Worm (Caenorhabditis elegans) whole organism, L1 larva: Measurements from ENCODE around the gene W09G12.7.

Source experiments
- C04F5.9 ChIP-seq: sonication (generic microtip); optimal IDR thresholded peaks from 2 replicates; lab custom pipeline; 2016; ENCODE audit warnings: missing genetic modification characterization, missing compliant biosample characterization
- C16A3.4 ChIP-seq: fragments of 150-350 bp; optimal IDR thresholded peaks from 2 replicates; lab custom pipeline; 2014; ENCODE audit warnings: missing biosample characterization, missing genetic modification characterization
- F16B12.6 ChIP-seq: fragments of 150-350 bp; optimal IDR thresholded peaks from 2 replicates; lab custom pipeline; 2014; ENCODE audit warnings: missing biosample characterization, missing genetic modification characterization
- alr-1 ChIP-seq: fragments of 200-800 bp; sonication (Bioruptor generic); optimal IDR thresholded peaks from 2 replicates; lab custom pipeline; 2018; ENCODE audit warnings: borderline replicate concordance, mild to moderate bottlenecking, missing genetic modification characterization, missing compliant biosample characterization
- ama-1 ChIP-seq: fragments of 150-350 bp; optimal IDR thresholded peaks from 2 replicates; lab custom pipeline; 2014
- blmp-1 ChIP-seq: fragments of 150-350 bp; optimal IDR thresholded peaks from 2 replicates; lab custom pipeline; 2014; ENCODE audit warnings: missing biosample characterization, missing genetic modification characterization
- ceh-8 ChIP-seq: fragments of 200-800 bp; sonication (Bioruptor generic); optimal IDR thresholded peaks from 2 replicates; lab custom pipeline; 2018; ENCODE audit warnings: mild to moderate bottlenecking, missing genetic modification characterization, moderate library complexity, missing compliant biosample characterization
- ceh-82 ChIP-seq, 3 experiments: fragments of 150-350 bp in 1 of 3; sonication (generic microtip) in 2 of 3; optimal IDR thresholded peaks; 2 replicates each; lab custom pipeline; 2014 to 2017; ENCODE audit warnings: missing biosample characterization in 3 of 3, missing genetic modification characterization in 3 of 3
- ceh-90 ChIP-seq: sonication (generic microtip); optimal IDR thresholded peaks from 2 replicates; lab custom pipeline; 2016; ENCODE audit warnings: missing genetic modification characterization, missing compliant biosample characterization
- dpl-1 ChIP-seq, 3 experiments: fragments of 150-350 bp in 2 of 3; sonication (generic microtip) in 1 of 3; optimal IDR thresholded peaks; 2 replicates each; lab custom pipeline; 2014 to 2017; ENCODE audit warnings: missing biosample characterization in 3 of 3, missing genetic modification characterization in 3 of 3, missing genetic modification reagents in 3 of 3
- dsc-1 ChIP-seq: sonication (generic microtip); optimal IDR thresholded peaks from 2 replicates; lab custom pipeline; 2016; ENCODE audit warnings: mild to moderate bottlenecking, missing genetic modification characterization, missing compliant biosample characterization
- efl-3 ChIP-seq: fragments of 200-800 bp; sonication (Bioruptor generic); optimal IDR thresholded peaks from 2 replicates; lab custom pipeline; 2018; ENCODE audit warnings: mild to moderate bottlenecking, missing genetic modification characterization, missing compliant biosample characterization
- egl-13 ChIP-seq: sonication (generic microtip); optimal IDR thresholded peaks from 2 replicates; lab custom pipeline; 2016; ENCODE audit warnings: missing genotype, missing genetic modification reagents, missing genetic modification characterization, missing compliant biosample characterization
- elt-2 ChIP-seq: sonication (generic microtip); optimal IDR thresholded peaks from 2 replicates; lab custom pipeline; 2016; ENCODE audit warnings: missing genetic modification characterization, mild to moderate bottlenecking, inconsistent platforms, missing compliant biosample characterization, missing genetic modification reagents
- ets-5 ChIP-seq: fragments of 200-800 bp; sonication (Bioruptor generic); IDR thresholded peaks from 2 replicates; pipeline ENCODE4 v1.3.6; 2022; ENCODE audit warnings: missing genetic modification characterization, missing compliant biosample characterization
- fkh-10 ChIP-seq: sonication (generic microtip); optimal IDR thresholded peaks from 2 replicates; lab custom pipeline; 2017; ENCODE audit warnings: missing biosample characterization, missing genetic modification reagents, missing genetic modification characterization
- fkh-4 ChIP-seq: sonication (generic microtip); optimal IDR thresholded peaks from 2 replicates; lab custom pipeline; 2016; ENCODE audit warnings: missing compliant biosample characterization, missing genetic modification characterization, borderline replicate concordance
- grh-1 ChIP-seq: fragments of 200-800 bp; sonication (Bioruptor generic); IDR thresholded peaks from 2 replicates; pipeline ENCODE4 v1.3.6; 2022; ENCODE audit warnings: missing genetic modification reagents, missing genetic modification characterization, missing compliant biosample characterization
- irx-1 ChIP-seq: sonication (generic microtip); optimal IDR thresholded peaks from 2 replicates; lab custom pipeline; 2016; ENCODE audit warnings: missing genetic modification characterization, missing compliant biosample characterization
- lin-13 ChIP-seq: fragments of 150-350 bp; optimal IDR thresholded peaks from 2 replicates; lab custom pipeline; 2014; ENCODE audit warnings: missing biosample characterization, missing genetic modification reagents, missing genetic modification characterization
- lin-14 ChIP-seq: fragments of 200-800 bp; sonication (Bioruptor generic); optimal IDR thresholded peaks from 2 replicates; lab custom pipeline; 2018; ENCODE audit warnings: mild to moderate bottlenecking, missing genetic modification characterization, moderate library complexity, missing compliant biosample characterization
- lin-15B ChIP-seq: fragments of 150-350 bp; sonication (generic microtip); optimal IDR thresholded peaks from 3 replicates; lab custom pipeline; 2014; ENCODE audit warnings: missing biosample characterization, missing genetic modification characterization
- lin-35 ChIP-seq, 2 experiments: fragments of 150-350 bp; optimal IDR thresholded peaks; 2 replicates each; lab custom pipeline; 2014; ENCODE audit warnings: missing biosample characterization in 2 of 2, missing genetic modification characterization in 2 of 2, missing genetic modification reagents in 2 of 2
- lin-39 ChIP-seq: fragments of 150-350 bp; optimal IDR thresholded peaks from 2 replicates; lab custom pipeline; 2014; ENCODE audit warnings: missing biosample characterization, missing genetic modification reagents, missing genetic modification characterization
- lir-3 ChIP-seq: sonication (generic microtip); optimal IDR thresholded peaks from 2 replicates; lab custom pipeline; 2016; ENCODE audit warnings: mild to moderate bottlenecking, missing genetic modification characterization, moderate library complexity, missing compliant biosample characterization; ENCODE audit not compliant: poor library complexity
- mab-9 ChIP-seq: fragments of 200-800 bp; sonication (Bioruptor generic); IDR thresholded peaks from 2 replicates; pipeline ENCODE4 v1.3.6; 2022; ENCODE audit warnings: missing genetic modification reagents, missing genetic modification characterization, missing compliant biosample characterization
- mdl-1 ChIP-seq, 2 experiments: fragments of 150-350 bp; optimal IDR thresholded peaks; 2 replicates each; lab custom pipeline; 2014 to 2017; ENCODE audit warnings: missing biosample characterization in 2 of 2, missing genetic modification characterization in 2 of 2, inconsistent platforms in 1 of 2
- mep-1 ChIP-seq: fragments of 150-350 bp; optimal IDR thresholded peaks from 2 replicates; lab custom pipeline; 2014; ENCODE audit warnings: missing biosample characterization, missing genetic modification characterization
- nhr-11 ChIP-seq: fragments of 150-350 bp; optimal IDR thresholded peaks from 2 replicates; lab custom pipeline; 2014; ENCODE audit warnings: missing biosample characterization, missing genetic modification characterization
- nhr-12 ChIP-seq: sonication (generic microtip); optimal IDR thresholded peaks from 2 replicates; lab custom pipeline; 2017; ENCODE audit warnings: missing biosample characterization, missing genetic modification characterization
- nhr-20 ChIP-seq: sonication (generic microtip); optimal IDR thresholded peaks from 2 replicates; lab custom pipeline; 2016; ENCODE audit warnings: mild to moderate bottlenecking, missing genetic modification characterization, missing compliant biosample characterization
- nhr-237 ChIP-seq: fragments of 150-350 bp; optimal IDR thresholded peaks from 2 replicates; lab custom pipeline; 2014; ENCODE audit warnings: missing biosample characterization, missing genetic modification characterization
- nhr-47 ChIP-seq: sonication (generic microtip); optimal IDR thresholded peaks from 2 replicates; lab custom pipeline; 2016; ENCODE audit warnings: mild to moderate bottlenecking, missing genetic modification characterization, moderate library complexity, missing compliant biosample characterization
- nhr-76 ChIP-seq: sonication (generic microtip); optimal IDR thresholded peaks from 2 replicates; lab custom pipeline; 2017; ENCODE audit warnings: missing biosample characterization, missing genetic modification characterization
- nhr-77 ChIP-seq: fragments of 150-350 bp; optimal IDR thresholded peaks from 2 replicates; lab custom pipeline; 2014; ENCODE audit warnings: missing biosample characterization, missing genetic modification characterization
- nhr-84 ChIP-seq: sonication (generic microtip); optimal IDR thresholded peaks from 2 replicates; lab custom pipeline; 2017; ENCODE audit warnings: missing biosample characterization, missing genetic modification characterization
- nhr-85 ChIP-seq: sonication (generic microtip); peaks from one replicate; lab custom pipeline; 2016; ENCODE audit warnings: missing genetic modification characterization, inconsistent platforms, missing compliant biosample characterization
- nhr-90 ChIP-seq: sonication (generic microtip); optimal IDR thresholded peaks from 2 replicates; lab custom pipeline; 2016; ENCODE audit warnings: mild to moderate bottlenecking, missing genetic modification characterization, missing compliant biosample characterization; ENCODE audit not compliant: poor library complexity
- pag-3 ChIP-seq: sonication (generic microtip); optimal IDR thresholded peaks from 2 replicates; lab custom pipeline; 2017; ENCODE audit warnings: missing genetic modification characterization, mild to moderate bottlenecking, missing compliant biosample characterization, antibody characterized with exemption, borderline replicate concordance; ENCODE audit not compliant: insufficient read depth
- pqm-1 ChIP-seq: sonication (generic microtip); optimal IDR thresholded peaks from 3 replicates; lab custom pipeline; 2017; ENCODE audit warnings: missing biosample characterization, missing genetic modification characterization
- rnt-1 ChIP-seq: sonication (generic microtip); optimal IDR thresholded peaks from 2 replicates; lab custom pipeline; 2016; ENCODE audit warnings: mild to moderate bottlenecking, missing genetic modification characterization, moderate library complexity, missing compliant biosample characterization
- skn-1 ChIP-seq: fragments of 150-350 bp; optimal IDR thresholded peaks from 2 replicates; lab custom pipeline; 2014; ENCODE audit warnings: missing biosample characterization, missing genetic modification characterization
- snpc-4 ChIP-seq: fragments of 150-350 bp; optimal IDR thresholded peaks from 2 replicates; lab custom pipeline; 2014; ENCODE audit warnings: missing biosample characterization, missing genetic modification characterization
- snu-23 ChIP-seq: sonication (generic microtip); optimal IDR thresholded peaks from 2 replicates; lab custom pipeline; 2016; ENCODE audit warnings: missing genetic modification characterization, missing compliant biosample characterization
- sptf-1 ChIP-seq: fragments of 150-350 bp; optimal IDR thresholded peaks from 2 replicates; lab custom pipeline; 2014; ENCODE audit warnings: missing biosample characterization, missing genetic modification characterization
- swsn-7 ChIP-seq: sonication (generic microtip); optimal IDR thresholded peaks from 2 replicates; lab custom pipeline; 2016; ENCODE audit warnings: missing genetic modification characterization, missing compliant biosample characterization
- tbx-2 ChIP-seq: sonication (generic microtip); optimal IDR thresholded peaks from 2 replicates; lab custom pipeline; 2016; ENCODE audit warnings: missing genetic modification characterization, missing compliant biosample characterization
- tlp-1 ChIP-seq: fragments of 150-350 bp; optimal IDR thresholded peaks from 2 replicates; lab custom pipeline; 2014; ENCODE audit warnings: missing biosample characterization, missing genetic modification characterization
- unc-130 ChIP-seq: fragments of 150-350 bp; optimal IDR thresholded peaks from 2 replicates; lab custom pipeline; 2017; ENCODE audit warnings: missing biosample characterization, missing genetic modification characterization, inconsistent platforms
- unc-30 ChIP-seq: sonication (generic microtip); optimal IDR thresholded peaks from 2 replicates; lab custom pipeline; 2017; ENCODE audit warnings: missing biosample characterization, missing genetic modification characterization
- unc-62 ChIP-seq: fragments of 150-350 bp; optimal IDR thresholded peaks from 2 replicates; lab custom pipeline; 2014; ENCODE audit warnings: missing biosample characterization, missing genetic modification reagents, missing genetic modification characterization
- vab-15 ChIP-seq: sonication (generic microtip); optimal IDR thresholded peaks from 2 replicates; lab custom pipeline; 2017; ENCODE audit warnings: missing genotype, mild to moderate bottlenecking, missing genetic modification characterization, missing compliant biosample characterization
- xbp-1 ChIP-seq: sonication (generic microtip); optimal IDR thresholded peaks from 2 replicates; lab custom pipeline; 2016; ENCODE audit warnings: missing genetic modification characterization, missing compliant biosample characterization
- zag-1 ChIP-seq: fragments of 150-350 bp; optimal IDR thresholded peaks from 2 replicates; lab custom pipeline; 2014; ENCODE audit warnings: missing biosample characterization, missing genetic modification characterization

Gene W09G12.7

ce11 chrIV:1239686-1240085 lies 10.8 kb downstream of the W09G12.7 start, which contains the start of gene F38A1.8 (continued):
- TF ChIP-seq C16A3.4 = peak; percentile 46
- no peak for TF ChIP-seq ceh-90 (tag; lab: Kevin White, UChicago)
- TF ChIP-seq unc-62 (GFP tag; lab: Kevin White, UChicago) = no peak
- TF ChIP-seq alr-1 (tag; lab: Kevin White, UChicago) = no peak
- no peak for TF ChIP-seq nhr-11
- peak; percentile 42 for TF ChIP-seq swsn-7 (tag; lab: Kevin White, UChicago)
- TF ChIP-seq efl-3 (GFP tag; lab: Kevin White, UChicago) = no peak
- no peak for TF ChIP-seq ceh-8
- peak; percentile 93 for TF ChIP-seq F16B12.6 (tag; lab: Kevin White, UChicago)
- TF ChIP-seq unc-30 (tag; lab: Kevin White, UChicago) = no peak
- peak; percentile 69 for TF ChIP-seq nhr-85
- TF ChIP-seq nhr-20 (tag; lab: Kevin White, UChicago) = no peak
- peak; percentile 73 for TF ChIP-seq mep-1
- TF ChIP-seq ceh-82 (tag; optimal IDR thresholded peaks at IDR 0.05; lab: Kevin White, UChicago) = peak; percentile 36 to 61 (median 42)
- peak; percentile 50 for TF ChIP-seq xbp-1 (tag; lab: Kevin White, UChicago)
- TF ChIP-seq fkh-10 (GFP tag; lab: Kevin White, UChicago) = no peak
- no peak for TF ChIP-seq fkh-4 (tag; lab: Kevin White, UChicago)
- no peak for TF ChIP-seq pqm-1 (tag; lab: Kevin White, UChicago)
- TF ChIP-seq ets-5 = no peak
- TF ChIP-seq nhr-84 (tag; lab: Kevin White, UChicago) = no peak
- TF ChIP-seq snu-23 = peak; percentile 74
- TF ChIP-seq tbx-2 (tag; lab: Kevin White, UChicago) = peak; percentile 61
- TF ChIP-seq nhr-47 (tag; lab: Kevin White, UChicago) = no peak
- TF ChIP-seq pag-3 (tag; lab: Kevin White, UChicago) = no peak
- peak; percentile 91 to 95 (median 94) for TF ChIP-seq dpl-1 (GFP tag; optimal IDR thresholded peaks at IDR 0.05; lab: Kevin White, UChicago)
- TF ChIP-seq irx-1 (tag; lab: Kevin White, UChicago) = peak; percentile 25
- no peak for TF ChIP-seq lin-14 (GFP tag; lab: Kevin White, UChicago)
- no peak for TF ChIP-seq sptf-1 (tag; lab: Kevin White, UChicago)
- no peak for TF ChIP-seq nhr-12 (tag; lab: Kevin White, UChicago)
- TF ChIP-seq mdl-1 (tag; optimal IDR thresholded peaks at IDR 0.05; lab: Kevin White, UChicago) = peak in 1 of 2 experiments; percentile 81
- TF ChIP-seq snpc-4 (tag; lab: Kevin White, UChicago) = no peak
- TF ChIP-seq lin-39 (tag; lab: Kevin White, UChicago) = no peak
- TF ChIP-seq elt-2 (tag; lab: Kevin White, UChicago) = no peak
- no peak for TF ChIP-seq ama-1
- peak; percentile 40 for TF ChIP-seq nhr-90 (tag; lab: Kevin White, UChicago)
- TF ChIP-seq rnt-1 (tag; lab: Kevin White, UChicago) = peak; percentile 77
- no peak for TF ChIP-seq lir-3 (tag; lab: Kevin White, UChicago)
- no peak for TF ChIP-seq mab-9 (GFP tag; lab: Robert Waterston, UW)
- TF ChIP-seq unc-130 (tag; lab: Kevin White, UChicago) = peak; percentile 42
- peak; percentile 91 to 96 for TF ChIP-seq lin-35 (GFP tag; optimal IDR thresholded peaks at IDR 0.05; lab: Kevin White, UChicago)
- peak; percentile 36 for TF ChIP-seq skn-1 (tag; lab: Kevin White, UChicago)
- no peak for TF ChIP-seq blmp-1 (tag; lab: Kevin White, UChicago)
- TF ChIP-seq dsc-1 (tag; lab: Kevin White, UChicago) = peak; percentile 6
- TF ChIP-seq lin-13 = peak; percentile 39
- TF ChIP-seq zag-1 (tag; lab: Kevin White, UChicago) = no peak
- no peak for TF ChIP-seq vab-15 (tag; lab: Kevin White, UChicago)
- TF ChIP-seq tlp-1 (tag; lab: Kevin White, UChicago) = no peak
- peak; percentile 46; the same call in 1 of the 2 replicates for TF ChIP-seq grh-1 (GFP tag; lab: Robert Waterston, UW)
- peak; percentile 24 for TF ChIP-seq C04F5.9 (tag; lab: Kevin White, UChicago)
- TF ChIP-seq nhr-76 (tag; lab: Kevin White, UChicago) = no peak
- no peak for TF ChIP-seq egl-13
- no peak for TF ChIP-seq nhr-77 (tag; lab: Kevin White, UChicago)
- TF ChIP-seq lin-15B (tag; lab: Kevin White, UChicago) = peak; percentile 69
- TF ChIP-seq nhr-237 (tag; lab: Kevin White, UChicago) = peak; percentile 32
